ENCODE assay signal across 1 worm cellular context in genomic region chrX:4504108-4504668, ce11.
TF ChIP-seq lines count a peak whose summit lies in the region.

Gene dgk-2, minus strand, starts transcription at chrX:4504388.

TF ChIP-seq in whole organism, L1 larva, 84 proteins besides CTCF, POLR2A, EP300 and RAD21 (continued from another document):
- TF ChIP-seq mep-1 (tag; optimal IDR thresholded peaks at IDR 0.05; lab: Kevin White, UChicago) (peak; percentile 10), hpl-2 (GFP tag; optimal IDR thresholded peaks at IDR 0.05; lab: Kevin White, UChicago) (peak; percentile 42), snu-23 (GFP tag; optimal IDR thresholded peaks at IDR 0.05; lab: Kevin White, UChicago) (no peak), skn-1 (tag; optimal IDR thresholded peaks at IDR 0.05; lab: Kevin White, UChicago) (no peak)
